Worm (Caenorhabditis elegans): ENCODE measurements around the gene set-3.
A peak's percentile ranks its signal among the peaks of the same experiment; 100 is the strongest.

DNA sequence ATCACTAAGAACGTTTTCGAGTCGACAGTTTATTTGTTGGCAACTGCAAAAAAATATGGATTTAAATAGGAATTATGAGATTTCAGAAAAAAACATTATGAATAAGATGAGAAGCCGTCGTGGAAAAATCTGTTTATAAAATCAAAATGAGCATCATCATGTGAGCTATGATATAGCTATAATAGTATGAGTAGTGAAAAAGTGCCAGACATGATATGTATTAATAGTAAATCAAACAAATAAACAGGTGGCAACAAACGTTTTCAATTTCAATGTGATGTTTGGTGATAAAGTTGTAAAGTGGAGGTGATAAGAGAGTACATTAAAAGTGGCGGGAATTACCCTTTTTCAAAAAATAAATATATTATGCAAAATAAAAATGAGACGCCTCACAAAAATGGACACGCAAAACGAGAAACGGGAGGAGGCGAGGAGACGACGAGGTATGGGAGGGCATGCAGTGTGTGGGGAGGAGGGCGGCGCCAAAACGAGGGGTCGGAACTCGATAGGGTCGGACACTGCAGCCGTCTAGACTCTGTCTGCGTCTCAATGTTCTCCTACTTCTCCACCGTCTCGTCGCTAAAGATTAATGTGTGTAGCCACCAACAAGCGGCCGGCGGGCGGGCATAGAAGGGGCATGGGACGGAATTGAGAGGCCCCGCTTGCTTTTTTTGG, 26.6 kb downstream of the set-3 start, which contains the start of gene C07A9.9:
- peak; percentile 88 for TF ChIP-seq zag-1 (tag; optimal IDR thresholded peaks at IDR 0.05)
- TF ChIP-seq snpc-4 (tag; optimal IDR thresholded peaks at IDR 0.05), result peak; percentile 52
- peak; percentile 69 for TF ChIP-seq C34F6.9 (tag; optimal IDR thresholded peaks at IDR 0.05)
- TF ChIP-seq ama-1 (optimal IDR thresholded peaks at IDR 0.05), result no peak
- no peak for TF ChIP-seq nhr-23 (tag; optimal IDR thresholded peaks at IDR 0.05)
- no peak for TF ChIP-seq nhr-77 (tag; optimal IDR thresholded peaks at IDR 0.05)
- peak; percentile 41 for TF ChIP-seq Y55F3AM.14 (GFP tag; optimal IDR thresholded peaks at IDR 0.05)
- no peak for TF ChIP-seq lin-39 (tag; optimal IDR thresholded peaks at IDR 0.05)
- TF ChIP-seq skn-1 (tag; optimal IDR thresholded peaks at IDR 0.05), result peak; percentile 18
- TF ChIP-seq F13H6.1 (tag; optimal IDR thresholded peaks at IDR 0.05), result peak; percentile 84
- TF ChIP-seq elt-1 (tag; optimal IDR thresholded peaks at IDR 0.05), result no peak
